Fruit fly (Drosophila melanogaster) S2 (cell line): ENCODE results near the gene CCT1.

Experiments used
- CG8478 ChIP-seq: fragments of >200 bp; optimal IDR thresholded peaks from 2 replicates; lab custom pipeline; 2018
- CTCF ChIP-seq, 2 experiments: fragments of >200 bp; optimal IDR thresholded peaks; 2 replicates each; lab custom pipeline; 2018

Gene CCT1

DNA sequence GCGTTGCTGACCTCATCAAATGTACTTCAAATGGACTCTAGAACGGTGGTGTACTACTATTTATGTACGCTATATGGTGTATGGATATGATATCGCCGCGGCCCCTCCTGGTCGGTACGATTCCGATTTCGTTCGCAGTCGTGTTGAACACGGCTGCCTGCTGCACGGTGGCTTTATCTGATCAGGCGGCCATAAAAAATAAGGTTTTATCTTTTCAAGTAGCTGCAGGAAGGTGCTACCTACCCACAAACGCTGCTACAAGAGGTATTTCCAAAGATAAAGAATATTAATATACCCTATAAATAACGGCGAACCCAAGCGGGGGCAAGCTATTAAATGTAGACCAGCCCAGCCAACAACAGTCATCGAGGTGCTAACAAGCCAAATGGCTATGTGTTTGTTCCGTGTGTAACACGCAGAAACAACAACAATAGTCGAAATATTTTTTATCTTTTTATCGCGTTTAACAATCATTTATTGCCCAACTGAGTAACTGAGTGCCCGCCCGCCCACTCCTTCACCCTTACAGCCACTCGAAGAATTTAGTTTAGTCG, 41.3 kb downstream of the CCT1 start:
- TF ChIP-seq CTCF (optimal IDR thresholded peaks at IDR 0.05; lab: Kevin White, UChicago): no peak

DNA sequence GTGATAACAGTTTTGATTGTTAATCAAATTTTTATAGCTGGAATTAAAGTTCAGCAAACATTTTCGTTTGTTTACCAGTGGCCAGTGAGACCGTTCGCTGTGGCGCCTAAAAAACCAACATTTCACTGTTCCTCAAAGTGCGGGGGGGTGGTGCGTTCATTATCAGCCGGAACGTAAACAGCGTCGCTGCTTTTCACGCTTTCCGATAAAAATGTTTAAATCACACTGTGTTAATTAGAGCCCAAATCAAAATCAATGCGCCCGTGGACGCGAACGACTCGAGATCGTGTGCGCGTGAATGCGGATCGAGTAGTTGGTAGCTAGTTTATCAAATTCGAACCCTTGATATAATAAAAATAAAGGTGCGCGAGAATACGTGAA, 43.4 kb downstream of the CCT1 start, which contains the start of gene CG34376:
Gene CG34376, plus strand, starts transcription at position 226 of the 381 bp plus-strand sequence.
- TF ChIP-seq CG8478 (lab: Kevin White, UChicago) (no peak), CTCF (optimal IDR thresholded peaks at IDR 0.05; lab: Kevin White, UChicago) (no peak)

DNA sequence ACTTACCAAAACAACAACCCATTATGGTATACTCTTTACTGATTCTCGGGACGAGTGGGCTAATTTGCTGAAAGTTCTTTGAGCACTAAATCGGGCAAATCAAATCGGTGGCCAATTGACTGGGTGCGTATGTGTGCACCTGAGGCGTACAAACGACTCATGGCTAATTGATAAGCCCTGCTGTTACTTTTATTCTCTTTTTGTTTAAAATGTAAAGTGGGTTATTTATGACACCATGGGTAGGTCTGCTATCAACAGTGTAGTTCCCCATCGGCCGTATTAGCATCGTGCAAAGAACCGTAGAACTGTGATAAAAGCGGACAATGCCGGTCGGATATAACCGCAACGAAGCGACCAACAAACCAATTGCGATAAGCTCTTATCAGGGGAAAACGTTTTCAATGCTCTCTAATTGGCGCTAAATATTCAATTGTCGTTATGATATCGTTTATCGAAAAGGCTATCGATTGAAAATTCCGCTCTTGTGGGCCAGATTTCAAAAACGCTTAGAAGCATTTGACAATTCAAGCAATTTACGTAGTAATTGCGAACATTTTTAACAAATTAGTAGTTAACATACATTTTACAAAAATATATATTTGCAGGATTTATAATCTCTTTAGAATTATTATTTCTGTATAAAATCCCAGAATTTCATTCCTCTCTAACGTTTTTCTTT, 43.9 kb downstream of the CCT1 start, which contains the start of gene CG34288:
Gene CG34288, minus strand, starts transcription at position 69 of the 679 bp plus-strand sequence.
- no peak for TF ChIP-seq CG8478 (lab: Kevin White, UChicago)
- TF ChIP-seq CTCF (optimal IDR thresholded peaks at IDR 0.05; lab: Kevin White, UChicago): no peak

DNA sequence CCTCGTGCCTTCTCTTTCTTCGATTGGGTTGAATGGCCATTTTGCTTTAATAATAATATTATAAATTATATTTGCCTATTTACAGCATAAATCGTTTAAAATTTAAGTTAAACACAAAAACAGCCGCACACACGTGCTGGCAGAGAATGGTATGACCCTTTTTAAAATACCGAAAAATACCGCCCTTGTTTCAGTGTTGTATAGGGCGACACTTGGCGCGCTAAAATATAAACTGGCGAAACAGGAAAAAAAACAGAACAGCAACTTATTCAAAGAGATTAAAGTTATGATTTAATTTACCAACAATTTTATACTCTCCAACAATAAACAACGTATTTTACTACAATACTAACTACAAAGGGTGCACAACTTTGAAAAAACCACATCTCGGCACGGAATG, 44.7 kb downstream of the CCT1 start, which contains the start of gene CG12499:
Gene CG12499, minus strand, starts transcription at position 95 of the 400 bp plus-strand sequence.
- TF ChIP-seq CTCF (optimal IDR thresholded peaks at IDR 0.05; lab: Kevin White, UChicago) (no peak), CG8478 (lab: Kevin White, UChicago) (no peak)
